Worm (Caenorhabditis elegans): ENCODE results near the gene fat-1.

fat-1 gene

ce11 chrIV:13309636-13310035, 5.8 kb upstream of the fat-1 start:
- TF ChIP-seq mbf-1 (tag; optimal IDR thresholded peaks at IDR 0.05) (no peak), nhr-25 (tag; optimal IDR thresholded peaks at IDR 0.05) (no peak), nhr-77 (tag; optimal IDR thresholded peaks at IDR 0.05) (no peak), lin-11 (tag; optimal IDR thresholded peaks at IDR 0.05) (no peak), snpc-4 (tag; optimal IDR thresholded peaks at IDR 0.05) (no peak), peb-1 (tag; optimal IDR thresholded peaks at IDR 0.05) (no peak)

ce11 chrIV:13311331-13312034, 4.0 kb upstream of the fat-1 start:
- TF ChIP-seq ceh-82 (tag; optimal IDR thresholded peaks at IDR 0.05) (no peak), crh-2 (tag; optimal IDR thresholded peaks at IDR 0.05) (peak; percentile 2), nhr-23 (tag; optimal IDR thresholded peaks at IDR 0.05) (no peak), lsy-2 (tag; optimal IDR thresholded peaks at IDR 0.05) (peak in 1 of 2 experiments; percentile 34), nhr-129 (tag; optimal IDR thresholded peaks at IDR 0.05) (peak; percentile 34), C34F6.9 (tag; optimal IDR thresholded peaks at IDR 0.05) (peak; percentile 4)

- TF ChIP-seq fos-1 (tag; optimal IDR thresholded peaks at IDR 0.05), result peak; percentile 4
- TF ChIP-seq egl-27 (tag; optimal IDR thresholded peaks at IDR 0.05), result no peak
- TF ChIP-seq ztf-11 (tag; optimal IDR thresholded peaks at IDR 0.05), result no peak
- no peak for TF ChIP-seq ceh-16 (tag; optimal IDR thresholded peaks at IDR 0.05)
- TF ChIP-seq nhr-11 (tag; optimal IDR thresholded peaks at IDR 0.05), result no peak
- no peak for TF ChIP-seq ztf-4 (tag; optimal IDR thresholded peaks at IDR 0.05)
- peak; percentile 3 for TF ChIP-seq sma-9 (GFP tag; optimal IDR thresholded peaks at IDR 0.05)
- TF ChIP-seq sma-9 (tag; optimal IDR thresholded peaks at IDR 0.05), result no peak
- no peak for TF ChIP-seq zag-1 (tag; optimal IDR thresholded peaks at IDR 0.05)
- TF ChIP-seq nhr-129 (tag; optimal IDR thresholded peaks at IDR 0.05), result peak; percentile 36
- no peak for TF ChIP-seq ZK546.5 (tag; optimal IDR thresholded peaks at IDR 0.05)
- TF ChIP-seq mdl-1 (tag; optimal IDR thresholded peaks at IDR 0.05), result no peak
These were observed 2.3 kb upstream of the fat-1 start for ce11 chrIV:13313156-13313555.

- TF ChIP-seq nhr-11 (tag; optimal IDR thresholded peaks at IDR 0.05) (no peak), unc-39 (tag; optimal IDR thresholded peaks at IDR 0.05) (no peak), C34F6.9 (tag; optimal IDR thresholded peaks at IDR 0.05) (peak; percentile 9), nhr-21 (tag; optimal IDR thresholded peaks at IDR 0.05) (peak; percentile 0), crh-2 (tag; optimal IDR thresholded peaks at IDR 0.05) (peak; percentile 93), lsy-2 (tag; optimal IDR thresholded peaks at IDR 0.05) (peak in 1 of 2 experiments; percentile 8), lin-13 (GFP tag; optimal IDR thresholded peaks at IDR 0.05) (peak; percentile 11), F13H6.1 (tag; optimal IDR thresholded peaks at IDR 0.05) (peak; percentile 60), sma-9 (GFP tag; optimal IDR thresholded peaks at IDR 0.05) (peak; percentile 73), sma-9 (tag; optimal IDR thresholded peaks at IDR 0.05) (no peak), gmeb-1 (tag; optimal IDR thresholded peaks at IDR 0.05) (no peak), sma-3 (GFP tag; optimal IDR thresholded peaks at IDR 0.05) (peak; percentile 23), alr-1 (tag; optimal IDR thresholded peaks at IDR 0.05) (no peak), fos-1 (tag; optimal IDR thresholded peaks at IDR 0.05) (peak; percentile 88), dmd-4 (tag; optimal IDR thresholded peaks at IDR 0.05) (no peak), nhr-129 (tag; optimal IDR thresholded peaks at IDR 0.05) (peak; percentile 22), nhr-237 (tag; optimal IDR thresholded peaks at IDR 0.05) (no peak)
These were observed 1.3 kb upstream of the fat-1 start for ce11 chrIV:13314181-13314580.

- TF ChIP-seq dmd-4 (tag; optimal IDR thresholded peaks at IDR 0.05) (no peak), nhr-25 (tag; optimal IDR thresholded peaks at IDR 0.05) (peak; percentile 40), peb-1 (tag; optimal IDR thresholded peaks at IDR 0.05) (no peak), sma-9 (GFP tag; optimal IDR thresholded peaks at IDR 0.05) (peak; percentile 81), sma-9 (tag; optimal IDR thresholded peaks at IDR 0.05) (no peak), fos-1 (tag; optimal IDR thresholded peaks at IDR 0.05) (peak; percentile 86), sem-4 (tag; optimal IDR thresholded peaks at IDR 0.05) (no peak), ztf-1 (GFP tag; conservative IDR thresholded peaks at IDR 0.05) (no peak), ama-1 (optimal IDR thresholded peaks at IDR 0.05) (peak; percentile 18), lin-39 (tag; optimal IDR thresholded peaks at IDR 0.05) (no peak), nhr-23 (tag; optimal IDR thresholded peaks at IDR 0.05) (no peak), skn-1 (tag; optimal IDR thresholded peaks at IDR 0.05) (peak; percentile 67), ZK546.5 (tag; optimal IDR thresholded peaks at IDR 0.05) (no peak), elt-1 (tag; optimal IDR thresholded peaks at IDR 0.05) (no peak), ceh-16 (tag; optimal IDR thresholded peaks at IDR 0.05) (no peak), lsy-2 (tag; optimal IDR thresholded peaks at IDR 0.05) (peak in 1 of 2 experiments; percentile 43), gmeb-1 (tag; optimal IDR thresholded peaks at IDR 0.05) (peak; percentile 51), ztf-11 (tag; optimal IDR thresholded peaks at IDR 0.05) (no peak), nhr-11 (tag; optimal IDR thresholded peaks at IDR 0.05) (no peak), alr-1 (tag; optimal IDR thresholded peaks at IDR 0.05) (no peak), nhr-21 (tag; optimal IDR thresholded peaks at IDR 0.05) (peak; percentile 88), nhr-12 (tag; optimal IDR thresholded peaks at IDR 0.05) (no peak), Y55F3AM.14 (GFP tag; optimal IDR thresholded peaks at IDR 0.05) (peak; percentile 8), nhr-77 (tag; optimal IDR thresholded peaks at IDR 0.05) (no peak), sma-3 (GFP tag; optimal IDR thresholded peaks at IDR 0.05) (peak; percentile 61), nhr-6 (tag; optimal IDR thresholded peaks at IDR 0.05) (peak; percentile 42), C34F6.9 (tag; optimal IDR thresholded peaks at IDR 0.05) (no peak), R02D3.7 (tag; optimal IDR thresholded peaks at IDR 0.05) (no peak), lin-13 (GFP tag; optimal IDR thresholded peaks at IDR 0.05) (peak; percentile 60), egl-27 (tag; optimal IDR thresholded peaks at IDR 0.05) (peak; percentile 22), nhr-129 (tag; optimal IDR thresholded peaks at IDR 0.05) (peak; percentile 59)
These were observed 3.3 kb downstream of the fat-1 start for ce11 chrIV:13318773-13319172.

Measured in whole organism, L2 larva.